Worm (Caenorhabditis elegans) whole organism, L4/young adult: ENCODE results near the gene F47B8.5.
"Not testable (repeated sequence)": the region's sequence is repeated elsewhere in the genome, so short reads cannot be mapped to it uniquely, and the experiment has no call there.

Experiments
- W03F9.2 ChIP-seq: fragments of 150-350 bp; optimal IDR thresholded peaks from 2 replicates; lab custom pipeline; 2014; ENCODE audit warnings: missing biosample characterization, missing genetic modification characterization
- dao-5 ChIP-seq: sonication (generic microtip); optimal IDR thresholded peaks from 2 replicates; lab custom pipeline; 2016; ENCODE audit warnings: missing genotype, missing genetic modification characterization, moderate library complexity, missing compliant biosample characterization
- him-1 ChIP-seq: sonication (generic microtip); optimal IDR thresholded peaks from 2 replicates; lab custom pipeline; 2016; ENCODE audit warnings: missing genotype, missing genetic modification reagents, missing genetic modification characterization, missing compliant biosample characterization

The F47B8.5 gene

DNA sequence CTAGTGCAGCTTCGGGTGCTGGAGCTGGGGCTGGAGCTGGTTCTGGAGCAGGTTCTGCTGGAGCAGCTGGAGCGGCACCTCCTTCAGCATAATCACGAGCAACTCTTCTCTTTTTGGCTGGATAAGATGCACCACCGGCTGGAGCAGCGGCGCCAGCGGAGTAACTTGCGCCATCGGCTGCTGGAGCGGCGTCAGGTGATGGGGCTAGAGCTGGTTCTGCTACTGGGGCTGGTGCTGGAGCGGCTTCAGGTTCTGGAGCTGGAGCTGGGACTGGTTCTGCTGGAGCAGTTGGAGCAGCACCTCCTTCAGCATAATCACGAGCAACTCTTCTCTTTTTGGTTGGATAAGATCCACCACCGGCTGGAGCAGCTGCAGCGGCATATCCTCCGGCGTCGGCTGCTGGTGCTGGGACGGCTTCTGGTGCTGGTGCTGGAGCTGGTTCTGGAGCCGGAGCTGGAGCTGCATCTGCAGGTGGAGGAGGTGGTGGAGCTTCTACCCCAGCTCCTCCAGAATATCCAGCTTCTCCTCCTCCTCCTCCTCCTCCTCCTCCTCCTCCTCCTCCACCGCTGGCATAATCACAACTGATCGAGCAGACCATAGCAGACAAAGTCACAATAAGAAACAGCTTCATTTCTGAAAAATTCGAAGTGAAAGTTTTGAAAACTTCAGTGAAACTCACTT is 8.4 kb downstream of the F47B8.5 start, which contains the start of gene F47B8.13:
TSS of gene F47B8.13 (minus strand) at position 631 of the 681 bp plus-strand sequence.
- TF ChIP-seq W03F9.2 (tag; lab: Kevin White, UChicago) (no peak), him-1 (tag; lab: Kevin White, UChicago) (no peak), dao-5 (no peak)

DNA sequence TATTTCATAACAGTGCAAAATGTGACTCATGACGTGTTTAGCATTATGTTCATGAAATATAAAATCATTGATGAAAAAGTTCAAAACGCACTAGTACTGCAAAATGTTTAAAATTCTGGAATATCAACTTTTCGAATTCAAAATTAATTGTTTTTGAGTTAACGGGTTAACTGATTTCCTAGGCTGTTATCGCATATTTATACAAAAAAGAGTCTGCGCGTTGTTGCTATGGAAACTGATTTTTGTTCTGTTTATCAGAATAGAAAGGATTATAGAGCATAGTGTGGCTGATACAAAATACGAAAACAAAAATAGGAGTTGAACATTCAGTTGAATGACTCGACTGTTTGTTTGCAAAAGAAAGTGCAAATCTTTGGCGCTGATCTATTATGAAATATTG is 10.1 kb downstream of the F47B8.5 start:
- TF ChIP-seq him-1 (tag; lab: Kevin White, UChicago): no peak
- no peak for TF ChIP-seq dao-5
- TF ChIP-seq W03F9.2 (tag; lab: Kevin White, UChicago): no peak

DNA sequence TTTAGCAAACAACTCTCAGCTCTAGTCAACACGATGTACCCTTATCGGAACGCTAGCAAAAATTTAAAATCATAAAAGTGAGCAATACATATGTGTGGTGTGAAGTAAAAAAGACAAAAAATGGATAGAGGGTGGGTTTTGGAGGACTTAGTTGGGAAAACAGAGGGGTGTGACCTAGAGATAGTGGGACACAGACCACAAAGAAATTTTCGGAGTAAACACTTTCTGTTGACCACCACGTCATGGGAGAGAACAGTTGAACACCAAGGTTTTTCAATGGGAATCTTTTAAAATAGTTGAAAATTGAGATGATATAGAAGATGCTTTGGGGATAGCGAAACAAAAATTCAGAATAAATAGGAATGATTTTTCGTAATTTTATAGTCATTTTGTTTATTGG is 10.5 kb downstream of the F47B8.5 start:
- TF ChIP-seq W03F9.2 (tag; lab: Kevin White, UChicago): no peak
- no peak for TF ChIP-seq him-1 (tag; lab: Kevin White, UChicago)
- no peak for TF ChIP-seq dao-5

DNA sequence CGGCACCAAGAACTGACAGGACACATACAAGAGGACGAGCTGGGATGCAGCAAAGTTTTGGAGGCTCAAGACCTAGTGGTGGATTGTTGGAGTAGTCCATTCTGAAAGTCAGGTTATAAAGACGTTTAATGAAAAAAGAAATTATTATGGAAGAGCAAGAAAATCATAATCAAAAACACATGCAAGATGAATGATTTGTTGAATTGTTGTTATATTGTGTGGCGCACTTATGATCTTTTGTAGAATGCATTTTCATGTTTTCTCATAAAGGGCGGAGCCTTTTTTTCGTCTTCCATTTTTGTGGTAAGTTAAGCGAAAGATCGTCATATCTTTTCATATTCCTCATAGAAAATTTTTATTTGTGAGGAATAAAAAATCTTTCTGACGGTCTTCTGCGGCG is 11.2 kb downstream of the F47B8.5 start, which contains the start of gene F47B8.2:
TSS of gene F47B8.2 (minus strand) at position 101 of the 400 bp plus-strand sequence.
- no peak for TF ChIP-seq him-1 (tag; lab: Kevin White, UChicago)
- no peak for TF ChIP-seq dao-5
- no peak for TF ChIP-seq W03F9.2 (tag; lab: Kevin White, UChicago)

DNA sequence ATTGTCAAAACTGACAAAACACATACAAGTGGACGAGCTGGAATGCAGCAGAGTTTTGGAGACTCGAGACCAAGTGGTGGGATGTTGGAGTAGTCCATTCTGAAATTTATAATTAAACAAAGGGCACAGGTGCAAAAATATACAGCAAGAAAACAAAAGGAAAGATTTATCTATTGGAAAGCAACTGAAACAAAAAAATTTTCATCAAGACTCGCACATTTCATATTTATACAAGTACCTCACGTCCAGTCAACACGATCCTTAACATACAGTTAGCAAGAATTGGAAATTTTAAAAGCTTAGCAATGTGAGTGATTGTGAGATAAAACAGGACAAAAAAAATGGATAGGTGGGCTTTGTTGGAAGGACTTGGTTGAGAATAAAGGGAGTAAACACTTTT is 13.4 kb downstream of the F47B8.5 start, which contains the start of gene F47B8.1:
TSS of gene F47B8.1 (minus strand) at position 101 of the 400 bp plus-strand sequence.
- no peak for TF ChIP-seq W03F9.2 (tag; lab: Kevin White, UChicago)
- TF ChIP-seq him-1 (tag; lab: Kevin White, UChicago): no peak

DNA sequence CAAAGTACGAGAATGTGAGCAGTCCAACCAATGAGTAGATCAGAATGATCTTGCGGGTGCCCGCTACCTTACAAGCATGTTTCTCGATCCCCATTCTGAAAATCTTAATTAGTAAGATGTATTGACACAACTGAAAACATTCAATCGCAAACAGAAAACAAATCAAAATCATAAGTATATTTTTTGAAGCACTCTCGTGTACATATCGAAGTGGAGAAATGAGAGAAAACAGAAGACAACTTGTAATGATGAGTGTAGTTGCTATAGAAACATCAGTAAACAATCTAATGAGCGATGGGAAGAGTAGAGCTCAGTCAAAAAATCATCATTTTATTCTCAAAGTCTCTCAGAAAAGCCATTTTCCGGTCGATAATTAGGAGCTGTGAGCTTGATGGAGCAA is 15.0 kb downstream of the F47B8.5 start, which contains the start of gene F14D7.8:
TSS of gene F14D7.8 (minus strand) at position 101 of the 400 bp plus-strand sequence.
- no peak for TF ChIP-seq dao-5
- TF ChIP-seq him-1 (tag; lab: Kevin White, UChicago): no peak
- no peak for TF ChIP-seq W03F9.2 (tag; lab: Kevin White, UChicago)

DNA sequence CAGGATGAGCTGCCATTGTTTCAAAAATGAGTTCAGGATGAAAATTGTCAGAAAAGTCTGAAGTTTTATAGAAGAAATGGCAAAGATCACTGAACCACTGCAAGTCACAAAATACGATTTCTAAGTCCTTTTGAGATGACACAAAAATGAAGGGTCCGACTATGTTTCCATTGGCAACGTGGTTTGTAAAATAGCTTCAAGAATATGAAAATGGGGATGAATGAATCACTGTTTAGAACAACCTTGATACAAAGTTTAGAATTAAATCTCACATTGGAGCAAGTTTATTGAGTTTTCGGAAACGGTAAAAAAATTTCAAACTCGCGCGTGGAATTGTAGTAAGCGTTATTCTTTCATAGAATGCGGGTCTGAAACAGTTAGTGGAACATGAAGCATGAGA is 16.6 kb downstream of the F47B8.5 start, which contains the start of gene ddn-3:
TSS of gene ddn-3 (minus strand) at position 101 of the 400 bp plus-strand sequence.
- TF ChIP-seq W03F9.2 (tag; lab: Kevin White, UChicago) (no peak), dao-5 (no peak), him-1 (tag; lab: Kevin White, UChicago) (no peak)

DNA sequence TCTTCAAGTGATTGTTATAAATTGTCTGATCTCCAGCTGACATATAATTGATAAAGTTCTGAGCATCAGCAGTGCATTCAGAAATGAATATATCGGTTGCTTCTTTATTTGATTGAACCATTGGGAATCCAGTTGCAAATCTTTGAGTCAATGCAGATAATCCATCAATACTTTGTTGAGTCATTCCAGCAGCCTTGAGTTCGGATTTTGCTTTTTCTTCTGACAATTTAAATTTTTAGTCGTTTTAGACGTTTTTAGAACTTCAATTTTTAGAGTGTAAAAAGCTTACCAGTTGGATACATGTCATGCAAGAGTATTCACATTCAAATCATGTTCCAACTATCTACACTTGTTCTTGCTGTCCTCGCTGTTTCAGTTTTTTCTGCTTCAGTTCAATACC is 18.0 kb downstream of the F47B8.5 start, which contains the start of gene F14D7.14:
TSS of gene F14D7.14 (plus strand) at position 301 of the 400 bp plus-strand sequence.
- not testable (repeated sequence) for TF ChIP-seq him-1 (tag; lab: Kevin White, UChicago); W03F9.2 (tag; lab: Kevin White, UChicago); dao-5

DNA sequence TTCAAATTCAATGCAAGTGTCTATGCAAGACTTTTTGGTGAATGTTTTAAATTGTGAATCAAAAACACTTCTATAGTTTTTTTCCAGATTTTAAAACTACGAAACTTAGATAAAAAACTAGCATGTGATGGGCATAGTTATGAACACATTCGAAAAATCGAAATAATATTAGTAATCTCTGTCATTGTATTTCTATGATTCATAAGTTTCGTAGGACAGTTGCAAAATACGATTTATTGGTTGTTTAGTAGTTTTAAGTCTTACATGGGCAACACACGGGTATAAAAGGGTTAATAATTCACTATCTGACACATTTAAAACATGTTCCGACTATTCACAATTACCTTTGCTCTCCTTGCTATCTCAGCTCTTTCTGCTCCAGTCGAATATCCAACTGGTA is 19.5 kb downstream of the F47B8.5 start, which contains the start of gene spig-5:
TSS of gene spig-5 (plus strand) at position 301 of the 400 bp plus-strand sequence.
- TF ChIP-seq W03F9.2 (tag; lab: Kevin White, UChicago); him-1 (tag; lab: Kevin White, UChicago); dao-5: not testable (repeated sequence)

DNA sequence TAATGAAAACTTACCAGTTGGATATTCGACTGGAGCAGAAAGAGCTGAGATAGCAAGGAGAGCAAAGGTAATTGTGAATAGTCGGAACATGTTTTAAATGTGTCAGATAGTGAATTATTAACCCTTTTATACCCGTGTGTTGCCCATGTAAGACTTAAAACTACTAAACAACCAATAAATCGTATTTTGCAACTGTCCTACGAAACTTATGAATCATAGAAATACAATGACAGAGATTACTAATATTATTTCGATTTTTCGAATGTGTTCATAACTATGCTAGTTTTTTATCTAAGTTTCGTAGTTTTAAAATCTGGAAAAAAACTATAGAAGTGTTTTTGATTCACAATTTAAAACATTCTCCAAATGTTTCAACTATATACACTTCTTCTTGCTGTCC is 20.9 kb downstream of the F47B8.5 start, which contains the start of gene spig-4:
TSS of gene spig-4 (minus strand) at position 101 of the 400 bp plus-strand sequence.
- not testable (repeated sequence) for TF ChIP-seq dao-5; him-1 (tag; lab: Kevin White, UChicago); W03F9.2 (tag; lab: Kevin White, UChicago)

DNA sequence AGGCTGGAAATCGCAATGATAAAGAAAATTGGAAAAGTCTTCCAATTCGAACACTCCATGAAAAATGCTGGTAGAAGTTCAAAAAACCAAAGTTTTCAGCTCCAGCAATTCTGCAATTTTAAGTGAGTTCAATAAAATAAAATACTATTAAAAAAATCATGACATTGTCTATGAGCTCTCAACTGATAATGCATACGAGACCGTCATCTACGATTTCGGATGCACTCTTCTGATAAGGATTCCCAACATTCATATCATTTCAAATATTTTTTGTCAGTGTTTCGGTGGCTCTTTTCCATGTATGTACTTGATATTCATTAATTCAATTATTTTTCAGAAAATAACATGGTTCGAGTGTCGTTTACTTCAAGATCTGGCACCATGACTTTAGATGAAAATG is 26.6 kb downstream of the F47B8.5 start, which contains the start of gene F14D7.6:
TSS of gene F14D7.6 (plus strand) at position 338 of the 400 bp plus-strand sequence.
- no peak for TF ChIP-seq him-1 (tag; lab: Kevin White, UChicago)
- TF ChIP-seq W03F9.2 (tag; lab: Kevin White, UChicago): no peak
- no peak for TF ChIP-seq dao-5

DNA sequence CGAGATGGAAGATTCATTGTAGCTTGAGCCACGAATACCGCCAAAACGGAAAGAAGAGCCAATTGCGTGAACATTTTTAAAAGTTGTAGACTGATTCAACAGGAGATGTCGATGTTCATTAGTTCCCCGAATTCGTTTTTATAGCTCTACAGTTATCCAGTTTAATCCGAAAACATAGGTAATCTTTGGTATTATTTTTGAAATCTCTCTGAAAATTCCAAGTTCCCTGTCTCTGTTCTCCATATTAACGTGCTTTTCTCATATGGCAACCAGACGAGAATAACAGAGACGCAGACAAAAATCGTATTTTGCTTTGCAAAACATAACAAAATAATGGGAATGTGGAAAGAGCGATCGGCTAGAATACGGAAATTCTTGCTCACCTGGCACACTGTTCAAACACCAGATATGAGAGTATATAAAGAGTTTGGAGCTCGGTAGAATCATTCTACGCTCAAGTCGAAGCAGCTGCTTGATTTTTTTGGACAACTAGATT is 28.1 kb downstream of the F47B8.5 start, which contains the start of the genes spig-3 and F14D7.12:
TSS of gene spig-3 (minus strand) at position 101 of the 496 bp plus-strand sequence.
TSS of gene F14D7.12 (plus strand) at position 446 of the 496 bp plus-strand sequence.
- TF ChIP-seq W03F9.2 (tag; lab: Kevin White, UChicago) (no peak), him-1 (tag; lab: Kevin White, UChicago) (no peak), dao-5 (no peak)

DNA sequence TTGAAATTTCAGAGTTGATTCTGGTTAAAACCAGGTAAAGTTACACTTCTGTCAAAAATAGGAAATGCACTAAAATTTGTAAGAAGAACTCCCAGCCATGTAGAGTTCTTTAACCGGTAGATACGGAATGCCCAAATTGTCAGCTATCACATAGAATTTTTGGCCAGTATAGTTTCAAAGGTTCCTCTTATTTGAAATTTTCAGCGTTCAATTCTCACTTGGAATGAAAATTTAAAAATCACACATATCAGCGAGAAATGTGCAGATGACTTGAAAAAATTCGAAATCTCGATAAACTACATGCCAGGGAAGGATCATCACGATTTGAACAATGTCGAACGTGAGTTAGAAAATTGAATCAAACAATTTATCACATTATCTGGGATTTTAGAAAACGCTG is 31.2 kb downstream of the F47B8.5 start, which contains the start of gene F14D7.3:
TSS of gene F14D7.3 (plus strand) at position 301 of the 400 bp plus-strand sequence.
- no peak for TF ChIP-seq him-1 (tag; lab: Kevin White, UChicago)
- TF ChIP-seq dao-5: no peak
- TF ChIP-seq W03F9.2 (tag; lab: Kevin White, UChicago): no peak
